Worm (Caenorhabditis elegans): ENCODE data around the gene dod-3.

DNA sequence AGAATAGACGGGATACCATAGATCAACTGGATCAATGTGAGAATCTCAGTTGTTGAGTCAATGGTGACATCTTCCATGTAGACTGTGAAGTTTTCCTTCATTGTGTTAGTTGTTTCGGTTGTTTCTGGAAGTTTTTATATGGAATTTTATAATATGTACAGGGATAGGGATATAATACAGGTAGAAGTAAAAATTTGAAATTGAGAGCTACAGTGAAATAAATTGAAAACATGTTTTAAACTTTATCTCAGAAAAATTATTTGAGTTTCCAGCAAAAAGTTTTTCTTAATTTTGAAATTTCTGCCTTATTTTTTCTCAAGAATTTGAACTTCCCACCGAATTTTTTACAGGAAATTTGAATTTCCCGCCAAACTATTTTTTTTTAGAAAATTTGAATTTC, 11.4 kb upstream of the dod-3 start, which contains the start of gene srg-62:
- TF ChIP-seq nhr-237 (tag; optimal IDR thresholded peaks at IDR 0.05) (no peak), ztf-11 (tag; optimal IDR thresholded peaks at IDR 0.05) (no peak), unc-39 (tag; optimal IDR thresholded peaks at IDR 0.05) (no peak), aly-2 (tag; optimal IDR thresholded peaks at IDR 0.05) (no peak), zag-1 (tag; optimal IDR thresholded peaks at IDR 0.05) (no peak), unc-62 (GFP tag; optimal IDR thresholded peaks at IDR 0.05) (no peak), ceh-9 (tag; optimal IDR thresholded peaks at IDR 0.05) (no peak), fos-1 (tag; optimal IDR thresholded peaks at IDR 0.05) (no peak), nhr-76 (tag; optimal IDR thresholded peaks at IDR 0.05) (no peak), fkh-10 (GFP tag; optimal IDR thresholded peaks at IDR 0.05) (no peak), pha-4 (tag; optimal IDR thresholded peaks at IDR 0.05) (no peak), tbx-2 (tag; optimal IDR thresholded peaks at IDR 0.05) (no peak), elt-2 (tag; optimal IDR thresholded peaks at IDR 0.05) (no peak)
